Fruit fly (Drosophila melanogaster) whole organism, embryonic: ENCODE results near the gene CG8042.

ENCODE experiments used
- Ada2b ChIP-seq: fragments of 200-800 bp; sonication (Bioruptor generic); IDR thresholded peaks from 2 replicates; pipeline ENCODE4 v1.3.6; 2022; ENCODE audit warnings: missing biosample characterization, missing genetic modification characterization
- CG10654 ChIP-seq: fragments of 200-800 bp; sonication (Bioruptor generic); optimal IDR thresholded peaks from 2 replicates; lab custom pipeline; 2016; ENCODE audit warnings: missing biosample characterization, missing genetic modification characterization
- CG11398 ChIP-seq: fragments of 200-800 bp; sonication (Bioruptor generic); optimal IDR thresholded peaks from 2 replicates; lab custom pipeline; 2016; ENCODE audit warnings: missing biosample characterization, missing genetic modification characterization
- CG12104 ChIP-seq: fragments of 200-800 bp; sonication (Bioruptor generic); optimal IDR thresholded peaks from 3 replicates; lab custom pipeline; 2016; ENCODE audit warnings: missing biosample characterization, missing genetic modification characterization
- CG13123 ChIP-seq: fragments of 200-800 bp; sonication (Bioruptor generic); optimal IDR thresholded peaks from 2 replicates; lab custom pipeline; 2016; ENCODE audit warnings: missing biosample characterization, missing genetic modification characterization
- CG13424 ChIP-seq: fragments of 200-800 bp; sonication (Bioruptor generic); optimal IDR thresholded peaks from 2 replicates; lab custom pipeline; 2019; ENCODE audit warnings: missing biosample characterization, mild to moderate bottlenecking, missing genetic modification characterization, moderate library complexity
- CG16815 ChIP-seq: fragments of 200-800 bp; sonication (Bioruptor generic); optimal IDR thresholded peaks from 3 replicates; lab custom pipeline; 2017; ENCODE audit warnings: missing biosample characterization, mild to moderate bottlenecking, missing genetic modification characterization
- CG17568 ChIP-seq: fragments of 200-800 bp; sonication (Bioruptor generic); optimal IDR thresholded peaks from 2 replicates; lab custom pipeline; 2018; ENCODE audit warnings: missing biosample characterization, mild to moderate bottlenecking, missing genetic modification characterization, moderate library complexity
- CG2116 ChIP-seq: fragments of 200-800 bp; sonication (Bioruptor generic); optimal IDR thresholded peaks from 3 replicates; lab custom pipeline; 2018; ENCODE audit warnings: missing biosample characterization, mild to moderate bottlenecking, missing genetic modification characterization
- CG31441 ChIP-seq: fragments of 200-800 bp; sonication (Bioruptor generic); IDR thresholded peaks from 2 replicates; pipeline ENCODE4 v1.3.6; 2022; ENCODE audit warnings: missing biosample characterization, missing genetic modification characterization
- CG4707 ChIP-seq: fragments of 200-800 bp; sonication (Bioruptor generic); optimal IDR thresholded peaks from 2 replicates; lab custom pipeline; 2018; ENCODE audit warnings: missing biosample characterization, mild to moderate bottlenecking, missing genetic modification characterization, moderate library complexity
- CG6272 ChIP-seq: fragments of 200-800 bp; sonication (Bioruptor generic); IDR thresholded peaks from 2 replicates; pipeline ENCODE4 v1.3.6; 2022; ENCODE audit warnings: missing biosample characterization, missing genetic modification characterization
- CG7963 ChIP-seq: fragments of 200-800 bp; sonication (Bioruptor generic); IDR thresholded peaks from 3 replicates; pipeline ENCODE4 v1.3.6; 2022; ENCODE audit warnings: missing biosample characterization, missing genetic modification characterization; ENCODE audit not compliant: partially characterized antibody
- CG7987 ChIP-seq: fragments of 200-800 bp; sonication (Bioruptor generic); optimal IDR thresholded peaks from 2 replicates; lab custom pipeline; 2018; ENCODE audit warnings: missing biosample characterization, mild to moderate bottlenecking, missing genetic modification characterization, moderate library complexity
- CG8924 ChIP-seq: fragments of 200-800 bp; optimal IDR thresholded peaks from 3 replicates; lab custom pipeline; 2019; ENCODE audit warnings: missing biosample characterization, mild to moderate bottlenecking, missing genetic modification characterization, moderate library complexity
- CG9215 ChIP-seq: fragments of 200-800 bp; sonication (Bioruptor generic); IDR thresholded peaks from 2 replicates; pipeline ENCODE4 v1.3.6; 2022; ENCODE audit warnings: missing biosample characterization, missing genetic modification characterization
- CG9876 ChIP-seq: fragments of 200-800 bp; sonication (Bioruptor generic); optimal IDR thresholded peaks from 2 replicates; lab custom pipeline; 2016; ENCODE audit warnings: missing biosample characterization, missing genetic modification characterization
- Chrac-16 ChIP-seq: fragments of 200-800 bp; sonication (Bioruptor generic); optimal IDR thresholded peaks from 3 replicates; lab custom pipeline; 2016; ENCODE audit warnings: missing biosample characterization, missing genetic modification characterization
- CoRest ChIP-seq: fragments of 200-800 bp; sonication (Bioruptor generic); optimal IDR thresholded peaks from 3 replicates; lab custom pipeline; 2018; ENCODE audit warnings: missing biosample characterization, mild to moderate bottlenecking, missing genetic modification characterization, moderate library complexity
- Dek ChIP-seq: fragments of 200-800 bp; sonication (Bioruptor generic); optimal IDR thresholded peaks from 3 replicates; lab custom pipeline; 2019; ENCODE audit warnings: missing biosample characterization, mild to moderate bottlenecking, missing genetic modification characterization, moderate library complexity
- Dip3 ChIP-seq: fragments of 200-800 bp; sonication (Bioruptor generic); optimal IDR thresholded peaks from 3 replicates; lab custom pipeline; 2016; ENCODE audit warnings: missing biosample characterization, missing genetic modification characterization
- E2f1 ChIP-seq: fragments of 200-800 bp; sonication (Bioruptor generic); IDR thresholded peaks from 2 replicates; pipeline ENCODE4 v1.3.6; 2022; ENCODE audit warnings: missing biosample characterization, missing genetic modification characterization
- Fer2 ChIP-seq: fragments of 200-800 bp; sonication (Bioruptor generic); optimal IDR thresholded peaks from 2 replicates; lab custom pipeline; 2018; ENCODE audit warnings: missing biosample characterization, mild to moderate bottlenecking, missing genetic modification characterization, moderate library complexity
- HLH4C ChIP-seq: fragments of 200-800 bp; sonication (Bioruptor generic); IDR thresholded peaks from 3 replicates; pipeline ENCODE4 v1.3.6; 2022; ENCODE audit warnings: missing biosample characterization, missing genetic modification characterization; ENCODE audit not compliant: partially characterized antibody
- NfI ChIP-seq: fragments of 200-800 bp; sonication (Bioruptor generic); optimal IDR thresholded peaks from 3 replicates; lab custom pipeline; 2018; ENCODE audit warnings: missing biosample characterization, mild to moderate bottlenecking, missing genetic modification characterization, moderate library complexity
- Poxn ChIP-seq: fragments of 200-800 bp; sonication (Bioruptor generic); IDR thresholded peaks from 2 replicates; pipeline ENCODE4 v1.3.6; 2022; ENCODE audit warnings: missing biosample characterization, missing genetic modification characterization
- Ptx1 ChIP-seq: fragments of 200-800 bp; sonication (Bioruptor generic); IDR thresholded peaks from 2 replicates; pipeline ENCODE4 v1.3.6; 2022; ENCODE audit warnings: missing biosample characterization, missing genetic modification characterization
- Sin3A ChIP-seq: fragments of >200 bp; optimal IDR thresholded peaks from 2 replicates; lab custom pipeline; 2018
- Spps ChIP-seq: fragments of 200-800 bp; sonication (Bioruptor generic); optimal IDR thresholded peaks from 2 replicates; lab custom pipeline; 2018; ENCODE audit warnings: missing biosample characterization, mild to moderate bottlenecking, missing genetic modification characterization
- Taf1 ChIP-seq: fragments of 200-800 bp; sonication (Bioruptor generic); IDR thresholded peaks from 2 replicates; pipeline ENCODE4 v1.3.6; 2022; ENCODE audit warnings: missing biosample characterization, missing genetic modification characterization
- Tbp ChIP-seq: fragments of >200 bp; optimal IDR thresholded peaks from 2 replicates; lab custom pipeline; 2018; ENCODE audit warnings: missing biosample characterization, missing genetic modification characterization
- Vsx1 ChIP-seq: fragments of 200-800 bp; sonication (Bioruptor generic); optimal IDR thresholded peaks from 2 replicates; lab custom pipeline; 2017; ENCODE audit warnings: missing biosample characterization, mild to moderate bottlenecking, missing genetic modification characterization, missing genetic modification reagents
- ase ChIP-seq: fragments of 200-800 bp; sonication (Bioruptor generic); IDR thresholded peaks from 3 replicates; pipeline ENCODE4 v1.3.6; 2022; ENCODE audit warnings: missing biosample characterization, missing genetic modification characterization
- bsh ChIP-seq, 2 experiments: fragments of 200-800 bp; sonication (Bioruptor generic); optimal IDR thresholded peaks; 2 replicates each; lab custom pipeline; 2017 to 2018; ENCODE audit warnings: mild to moderate bottlenecking in 2 of 2, missing biosample characterization in 2 of 2, missing genetic modification characterization in 2 of 2, moderate library complexity in 1 of 2
- cg ChIP-seq: fragments of 200-800 bp; sonication (Bioruptor generic); optimal IDR thresholded peaks from 3 replicates; lab custom pipeline; 2019; ENCODE audit warnings: missing biosample characterization, mild to moderate bottlenecking, missing genetic modification characterization, moderate library complexity
- chinmo ChIP-seq: fragments of 200-800 bp; sonication (Bioruptor generic); IDR thresholded peaks from 4 replicates; pipeline ENCODE4 v1.3.6; 2022; ENCODE audit warnings: missing biosample characterization, missing genetic modification characterization; ENCODE audit not compliant: partially characterized antibody
- chm ChIP-seq: fragments of 200-800 bp; sonication (Bioruptor generic); IDR thresholded peaks from 2 replicates; pipeline ENCODE4 v1.3.6; 2022; ENCODE audit warnings: missing biosample characterization, missing genetic modification characterization
- dpn ChIP-seq, 2 experiments: fragments of 200-800 bp; sonication (Bioruptor generic); optimal IDR thresholded peaks; 3 replicates each; lab custom pipeline; 2016; ENCODE audit warnings: missing biosample characterization in 2 of 2, missing genetic modification characterization in 2 of 2
- eyg ChIP-seq: fragments of 200-800 bp; sonication (Bioruptor generic); optimal IDR thresholded peaks from 3 replicates; lab custom pipeline; 2016; ENCODE audit warnings: missing biosample characterization, missing genetic modification characterization
- fu2 ChIP-seq: fragments of 200-800 bp; sonication (Bioruptor generic); optimal IDR thresholded peaks from 2 replicates; lab custom pipeline; 2016; ENCODE audit warnings: missing biosample characterization, missing genetic modification characterization
- jing ChIP-seq: fragments of 200-800 bp; sonication (Bioruptor generic); optimal IDR thresholded peaks from 2 replicates; lab custom pipeline; 2018; ENCODE audit warnings: missing biosample characterization, mild to moderate bottlenecking, missing genetic modification characterization
- lola ChIP-seq, 3 experiments: fragments of >200 bp in 2 of 3; fragments of 200-800 bp in 1 of 3; sonication (Bioruptor generic) in 1 of 3; optimal IDR thresholded peaks; 2 replicates each; lab custom pipeline; 2017 to 2019; ENCODE audit warnings: missing biosample characterization in 3 of 3, missing genetic modification characterization in 3 of 3, mild to moderate bottlenecking in 1 of 3, moderate library complexity in 1 of 3
- pb ChIP-seq: fragments of 200-800 bp; sonication (Bioruptor generic); optimal IDR thresholded peaks from 3 replicates; lab custom pipeline; 2016; ENCODE audit warnings: missing biosample characterization, missing genetic modification characterization
- prd ChIP-seq, 3 experiments: fragments of >200 bp in 2 of 3; fragments of 200-800 bp in 1 of 3; sonication (Bioruptor generic) in 1 of 3; optimal IDR thresholded peaks in 2 of 3; IDR thresholded peaks in 1 of 3; 2 replicates in 2 of 3; 3 replicates in 1 of 3; pipeline versions ENCODE4 v1.3.6 to Lab custom; 2017 to 2022; ENCODE audit warnings: missing biosample characterization in 1 of 3, missing genetic modification characterization in 1 of 3
- salm ChIP-seq: fragments of 200-800 bp; sonication (Bioruptor generic); optimal IDR thresholded peaks from 2 replicates; lab custom pipeline; 2018; ENCODE audit warnings: missing biosample characterization, mild to moderate bottlenecking, missing genetic modification characterization
- schlank ChIP-seq: fragments of 200-800 bp; sonication (Bioruptor generic); optimal IDR thresholded peaks from 2 replicates; lab custom pipeline; 2018; ENCODE audit warnings: missing biosample characterization, mild to moderate bottlenecking, missing genetic modification characterization
- scrt ChIP-seq: fragments of 200-800 bp; sonication (Bioruptor generic); optimal IDR thresholded peaks from 2 replicates; lab custom pipeline; 2018; ENCODE audit warnings: missing biosample characterization, mild to moderate bottlenecking, missing genetic modification characterization, moderate library complexity
- sim ChIP-seq: fragments of 200-800 bp; sonication (Bioruptor generic); IDR thresholded peaks from 2 replicates; pipeline ENCODE4 v1.3.6; 2022; ENCODE audit warnings: missing biosample characterization, missing genetic modification characterization
- ssp ChIP-seq: fragments of 200-800 bp; sonication (Bioruptor generic); IDR thresholded peaks from 2 replicates; pipeline ENCODE4 v1.3.6; 2022; ENCODE audit warnings: missing biosample characterization, missing genetic modification characterization
- toy ChIP-seq: fragments of 200-800 bp; sonication (Bioruptor generic); IDR thresholded peaks from 2 replicates; pipeline ENCODE4 v1.3.6; 2022; ENCODE audit warnings: missing biosample characterization, missing genetic modification characterization

CG8042 gene

DNA sequence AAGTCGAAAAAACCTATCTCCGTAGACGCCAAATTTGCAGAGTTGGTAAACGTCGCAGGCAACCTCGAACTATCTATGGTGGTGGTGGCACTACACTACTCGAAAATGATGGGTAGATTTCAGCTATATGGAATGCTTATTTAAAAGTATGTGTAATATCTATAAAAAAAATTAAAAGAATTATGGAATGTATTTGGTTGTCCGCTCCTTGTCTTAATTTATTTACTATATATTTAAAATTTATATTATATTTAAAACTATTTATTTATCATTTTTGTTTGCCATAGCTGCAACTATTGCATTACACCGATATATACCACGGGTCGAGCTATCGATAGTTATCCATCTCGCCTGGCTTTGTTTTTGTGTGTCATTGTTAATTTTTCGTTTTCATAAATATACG lies 1.3 kb upstream of the CG8042 start, which contains the start of the genes HP4 and CG8209 (continued):
- TF ChIP-seq scrt (GFP tag; lab: Kevin White, UChicago) = peak; percentile 63
- TF ChIP-seq CG17568 = peak; percentile 61
- TF ChIP-seq cg (GFP tag; lab: Kevin White, UChicago) = no peak
- peak; percentile 84 for TF ChIP-seq Dek
- TF ChIP-seq HLH4C (GFP tag; lab: Robert Waterston, UW) = peak; percentile 85
- TF ChIP-seq Sin3A = no peak
- TF ChIP-seq CG8924 (tag; lab: Kevin White, UChicago) = peak; percentile 89
- TF ChIP-seq Taf1 (GFP tag; lab: Robert Waterston, UW) = peak; percentile 61; the same call in 1 of the 2 replicates
- TF ChIP-seq chm (GFP tag; lab: Robert Waterston, UW) = peak; percentile 72
- TF ChIP-seq CG13123 (GFP tag; lab: Kevin White, UChicago) = peak; percentile 67
- peak; percentile 80 for TF ChIP-seq NfI
- peak in 1 of 3 experiments; percentile 77 for TF ChIP-seq lola (GFP tag; optimal IDR thresholded peaks at IDR 0.05; lab: Kevin White, UChicago)
- TF ChIP-seq CoRest (tag; lab: Kevin White, UChicago) = peak; percentile 88
- peak; percentile 79 for TF ChIP-seq Fer2 (tag; lab: Kevin White, UChicago)
- peak; percentile 89 for TF ChIP-seq E2f1 (GFP tag; lab: Robert Waterston, UW)
- TF ChIP-seq eyg (GFP tag; lab: Kevin White, UChicago) = peak; percentile 31
- no peak for TF ChIP-seq prd (optimal IDR thresholded peaks at IDR 0.05; lab: Kevin White, UChicago)
- peak; percentile 91 for TF ChIP-seq prd (GFP tag; IDR thresholded peaks at IDR 0.05; lab: Robert Waterston, UW)
- peak; percentile 12 for TF ChIP-seq CG11398 (GFP tag; lab: Kevin White, UChicago)
- TF ChIP-seq toy = peak; percentile 49; the same call in 1 of the 2 replicates
- TF ChIP-seq CG2116 (GFP tag; lab: Kevin White, UChicago) = peak; percentile 78
- TF ChIP-seq CG16815 = peak; percentile 67
- peak; percentile 61 to 86 for TF ChIP-seq dpn (GFP tag; optimal IDR thresholded peaks at IDR 0.05; lab: Kevin White, UChicago)
- TF ChIP-seq sim (GFP tag; lab: Robert Waterston, UW) = no peak; the same call in 1 of the 2 replicates
- peak; percentile 78 for TF ChIP-seq CG7963 (GFP tag; lab: Robert Waterston, UW)
- peak; percentile 78 for TF ChIP-seq ssp (GFP tag; lab: Robert Waterston, UW)
- peak; percentile 21; the same call in 1 of the 2 replicates for TF ChIP-seq Poxn (GFP tag; lab: Robert Waterston, UW)
- TF ChIP-seq ase (GFP tag; lab: Robert Waterston, UW) = peak; percentile 75; the same call in 2 of the 3 replicates
- peak; percentile 59 for TF ChIP-seq salm (tag; lab: Kevin White, UChicago)
- TF ChIP-seq Chrac-16 (GFP tag; lab: Kevin White, UChicago) = peak; percentile 76
- TF ChIP-seq jing = peak; percentile 38
- TF ChIP-seq CG7987 (GFP tag; lab: Kevin White, UChicago) = peak; percentile 34
- TF ChIP-seq CG9876 (GFP tag; lab: Kevin White, UChicago) = no peak
- peak; percentile 18 for TF ChIP-seq pb (GFP tag; lab: Kevin White, UChicago)
- peak; percentile 41 for TF ChIP-seq Dip3 (GFP tag; lab: Kevin White, UChicago)
- TF ChIP-seq Spps (tag; lab: Kevin White, UChicago) = peak; percentile 74
- TF ChIP-seq Ptx1 (GFP tag; lab: Robert Waterston, UW) = peak; percentile 93
- TF ChIP-seq Vsx1 (GFP tag; lab: Kevin White, UChicago) = peak; percentile 64
- TF ChIP-seq bsh (GFP tag; optimal IDR thresholded peaks at IDR 0.05; lab: Kevin White, UChicago) = peak; percentile 13 to 85
- peak; percentile 81 for TF ChIP-seq CG9215 (GFP tag; lab: Robert Waterston, UW)
- TF ChIP-seq CG6272 (GFP tag; lab: Robert Waterston, UW) = peak; percentile 91
- TF ChIP-seq CG13424 = peak; percentile 87
- peak; percentile 91 for TF ChIP-seq CG31441 (GFP tag; lab: Robert Waterston, UW)
- TF ChIP-seq CG10654 = peak; percentile 79
- TF ChIP-seq Ada2b (GFP tag; lab: Robert Waterston, UW) = peak; percentile 76
- peak; percentile 14 for TF ChIP-seq schlank (tag; lab: Kevin White, UChicago)
- peak; percentile 48 for TF ChIP-seq fu2 (GFP tag; lab: Kevin White, UChicago)
- TF ChIP-seq Tbp (GFP tag; lab: Kevin White, UChicago) = no peak
- peak; percentile 37 for TF ChIP-seq CG4707
- peak; percentile 58 for TF ChIP-seq CG12104
- peak; percentile 93; the same call in 2 of the 4 replicates for TF ChIP-seq chinmo
